Fruit fly (Drosophila melanogaster) whole organism, adult: ENCODE data around the gene klu.

Experiments used
- CG11617 ChIP-seq: fragments of 200-800 bp; sonication (Bioruptor generic); optimal IDR thresholded peaks from 2 replicates; lab custom pipeline; 2017; ENCODE audit warnings: mild to moderate bottlenecking, missing biosample characterization, missing genetic modification reagents, missing genetic modification characterization
- CG12768 ChIP-seq: fragments of 200-800 bp; sonication (Bioruptor generic); optimal IDR thresholded peaks from 2 replicates; lab custom pipeline; 2017; ENCODE audit warnings: missing biosample characterization, missing genetic modification characterization, mild to moderate bottlenecking, moderate library complexity, missing genetic modification reagents
- CG14711 ChIP-seq: fragments of 200-800 bp; sonication (Bioruptor generic); optimal IDR thresholded peaks from 2 replicates; lab custom pipeline; 2018; ENCODE audit warnings: missing biosample characterization, mild to moderate bottlenecking, missing genetic modification characterization, moderate library complexity
- CG1620 ChIP-seq: fragments of 200-800 bp; sonication (Bioruptor generic); optimal IDR thresholded peaks from 2 replicates; lab custom pipeline; 2016; ENCODE audit warnings: missing biosample characterization, missing genetic modification characterization
- CG33017 ChIP-seq: fragments of 200-800 bp; sonication (Bioruptor generic); optimal IDR thresholded peaks from 2 replicates; lab custom pipeline; 2018; ENCODE audit warnings: missing biosample characterization, mild to moderate bottlenecking, missing genetic modification characterization, moderate library complexity
- CG5204 ChIP-seq: fragments of 200-800 bp; sonication (Bioruptor generic); optimal IDR thresholded peaks from 2 replicates; lab custom pipeline; 2016; ENCODE audit warnings: missing biosample characterization, missing genetic modification characterization
- CG7045 ChIP-seq: fragments of 200-800 bp; sonication (Bioruptor generic); optimal IDR thresholded peaks from 2 replicates; lab custom pipeline; 2017; ENCODE audit warnings: missing biosample characterization, mild to moderate bottlenecking, missing genetic modification characterization
- CG7101 ChIP-seq: fragments of 200-800 bp; sonication (Bioruptor generic); optimal IDR thresholded peaks from 2 replicates; lab custom pipeline; 2018; ENCODE audit warnings: missing biosample characterization, mild to moderate bottlenecking, missing genetic modification characterization, moderate library complexity
- Clk ChIP-seq: fragments of 200-800 bp; sonication (Bioruptor generic); optimal IDR thresholded peaks from 2 replicates; lab custom pipeline; 2017; ENCODE audit warnings: missing biosample characterization, missing genetic modification characterization
- Crg-1 ChIP-seq: fragments of 200-800 bp; sonication (Bioruptor generic); optimal IDR thresholded peaks from 2 replicates; lab custom pipeline; 2016; ENCODE audit warnings: missing biosample characterization, missing genetic modification characterization
- Hr96 ChIP-seq: fragments of 200-800 bp; sonication (Bioruptor generic); optimal IDR thresholded peaks from 2 replicates; lab custom pipeline; 2016; ENCODE audit warnings: missing biosample characterization, missing genetic modification characterization
- Mnt ChIP-seq: fragments of 200-800 bp; sonication (Bioruptor generic); optimal IDR thresholded peaks from 2 replicates; lab custom pipeline; 2016; ENCODE audit warnings: missing biosample characterization, mild to moderate bottlenecking, missing genetic modification characterization
- bab1 ChIP-seq: fragments of 200-800 bp; sonication (Bioruptor generic); optimal IDR thresholded peaks from 3 replicates; lab custom pipeline; 2019; ENCODE audit warnings: missing biosample characterization, mild to moderate bottlenecking, missing genetic modification characterization, moderate library complexity
- cic ChIP-seq: fragments of 200-800 bp; sonication (Bioruptor generic); optimal IDR thresholded peaks from 2 replicates; lab custom pipeline; 2017; ENCODE audit warnings: missing biosample characterization, mild to moderate bottlenecking, missing genetic modification characterization, moderate library complexity
- cnc ChIP-seq, 2 experiments: fragments of >200 bp; optimal IDR thresholded peaks; 2 replicates each; lab custom pipeline; 2017
- kay ChIP-seq: fragments of 200-800 bp; sonication (Bioruptor generic); peaks from one replicate; lab custom pipeline; 2016; ENCODE audit warnings: missing biosample characterization, missing genetic modification characterization, borderline replicate concordance
- ovo ChIP-seq: fragments of 200-800 bp; sonication (Bioruptor generic); optimal IDR thresholded peaks from 2 replicates; lab custom pipeline; 2016; ENCODE audit warnings: missing biosample characterization, missing genetic modification characterization
- pad ChIP-seq: fragments of 200-800 bp; sonication (Bioruptor generic); optimal IDR thresholded peaks from 3 replicates; lab custom pipeline; 2017; ENCODE audit warnings: missing biosample characterization, missing genetic modification characterization, mild to moderate bottlenecking, moderate library complexity, missing genetic modification reagents
- tj ChIP-seq: fragments of 200-800 bp; sonication (Bioruptor generic); optimal IDR thresholded peaks from 3 replicates; lab custom pipeline; 2017; ENCODE audit warnings: missing biosample characterization, mild to moderate bottlenecking, missing genetic modification characterization, moderate library complexity
- toe ChIP-seq: fragments of 200-800 bp; sonication (Bioruptor generic); optimal IDR thresholded peaks from 2 replicates; lab custom pipeline; 2016; ENCODE audit warnings: missing biosample characterization, missing genetic modification characterization

Gene klu

DNA sequence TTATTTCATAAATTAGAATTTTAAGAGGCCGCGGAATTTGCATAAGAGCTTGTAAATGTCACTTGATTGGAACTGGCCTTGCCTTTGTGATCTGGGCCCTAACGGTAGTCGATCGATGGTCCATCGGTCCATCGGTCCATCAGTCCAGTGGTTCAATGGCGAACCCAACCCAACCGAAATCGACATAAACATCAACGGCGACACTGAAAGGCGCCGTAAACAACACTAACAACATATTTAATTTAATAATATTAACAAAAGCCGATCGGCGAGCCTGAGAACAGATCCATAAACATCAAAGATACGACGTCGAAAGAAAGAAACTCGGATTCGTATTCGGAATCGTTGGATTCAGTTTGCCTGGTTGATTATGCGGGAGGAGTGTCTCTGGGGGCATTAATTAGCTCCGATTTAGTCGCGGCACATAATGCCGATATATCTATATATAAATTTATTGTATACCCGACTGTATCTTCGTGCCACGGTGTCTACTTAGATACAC is 55.3 kb downstream of the klu start:
- TF ChIP-seq CG11617 (GFP tag; lab: Kevin White, UChicago): no peak
- no peak for TF ChIP-seq ovo
- no peak for TF ChIP-seq Clk
- TF ChIP-seq Crg-1: no peak
- TF ChIP-seq CG7045: no peak

DNA sequence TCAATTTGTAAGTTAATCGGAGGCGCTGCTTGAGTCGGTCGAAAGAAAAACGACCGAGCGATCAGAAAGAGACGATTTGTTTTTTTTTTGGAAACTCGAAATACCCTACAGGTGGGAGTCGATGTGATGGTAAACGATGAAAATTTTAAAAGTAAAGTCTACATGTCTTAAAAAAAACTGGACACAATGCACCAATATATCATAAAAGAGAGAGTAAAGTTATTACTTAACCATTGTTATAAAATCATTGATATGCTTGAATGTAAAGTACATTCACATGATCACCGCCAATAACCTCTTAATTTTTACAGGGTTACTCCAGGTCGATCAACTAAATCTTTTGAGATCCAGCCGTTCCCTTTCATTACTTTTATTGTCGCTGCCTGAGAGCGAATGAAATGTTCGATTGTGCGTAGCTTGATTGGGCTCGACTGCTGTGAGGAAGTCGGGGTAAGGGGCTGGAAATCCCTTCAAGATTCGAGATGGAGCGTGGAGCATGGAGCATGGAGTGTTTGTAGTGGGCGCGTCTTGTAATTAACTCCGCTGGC is 56.8 kb downstream of the klu start:
- TF ChIP-seq Hr96 (GFP tag; lab: Kevin White, UChicago) (no peak), bab1 (no peak), CG5204 (GFP tag; lab: Kevin White, UChicago) (no peak), tj (GFP tag; lab: Kevin White, UChicago) (no peak), pad (GFP tag; lab: Kevin White, UChicago) (no peak), Mnt (GFP tag; lab: Kevin White, UChicago) (no peak), CG14711 (tag; lab: Kevin White, UChicago) (no peak)

DNA sequence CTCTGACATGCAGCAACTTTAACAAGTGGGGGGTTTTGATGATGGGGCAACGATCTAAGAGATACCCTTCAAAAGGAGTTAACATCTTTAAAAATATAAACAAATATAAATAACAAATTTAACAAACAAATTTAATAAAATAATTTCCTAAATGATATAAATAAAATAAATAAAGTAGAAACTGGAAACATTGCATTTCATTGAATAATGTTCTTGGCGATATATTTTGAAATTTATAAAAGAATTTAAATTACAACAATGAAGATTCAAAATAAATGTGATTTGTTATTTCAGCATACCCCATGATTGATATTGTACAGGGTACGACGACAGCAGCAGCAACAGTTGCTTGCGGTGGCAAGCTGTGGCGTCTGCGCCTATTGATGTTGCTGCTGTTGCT is 57.9 kb downstream of the klu start:
- TF ChIP-seq CG7101 (tag; lab: Kevin White, UChicago) (no peak), toe (GFP tag; lab: Kevin White, UChicago) (no peak), Crg-1 (no peak), bab1 (no peak), Clk (no peak), cnc (optimal IDR thresholded peaks at IDR 0.05; lab: Kevin White, UChicago) (no peak), ovo (no peak), CG11617 (GFP tag; lab: Kevin White, UChicago) (no peak)

DNA sequence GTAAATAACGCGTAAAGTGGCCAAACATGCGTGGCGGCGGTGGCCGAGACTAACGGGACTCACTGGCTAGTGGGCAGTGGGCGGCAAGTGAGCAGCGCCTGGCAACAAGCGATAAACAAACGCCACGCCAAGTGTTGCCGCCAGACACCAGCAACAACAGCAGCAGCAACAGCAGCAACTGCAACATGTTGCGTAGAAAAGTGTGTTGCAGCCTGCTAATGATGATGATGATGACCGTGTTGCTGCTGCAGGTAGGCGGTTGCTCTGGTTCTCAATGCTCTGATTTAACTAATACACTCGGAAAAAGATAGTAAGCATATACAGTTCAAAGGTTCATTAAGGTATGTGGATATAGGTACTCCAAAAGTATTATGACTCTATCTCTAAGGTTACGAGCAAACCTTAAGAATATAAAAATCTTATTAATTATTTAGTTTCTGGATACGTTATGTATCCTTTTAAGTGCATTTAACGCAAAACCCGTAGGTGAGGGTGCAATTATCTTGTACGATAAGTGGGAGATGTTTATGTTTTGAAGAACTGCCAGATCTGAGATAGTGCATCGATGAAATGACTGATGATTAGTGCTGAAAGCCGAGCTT is 59.2 kb downstream of the klu start:
- TF ChIP-seq CG7045 (no peak), cnc (optimal IDR thresholded peaks at IDR 0.05; lab: Kevin White, UChicago) (no peak), cic (no peak), CG7101 (tag; lab: Kevin White, UChicago) (no peak), Crg-1 (no peak)

DNA sequence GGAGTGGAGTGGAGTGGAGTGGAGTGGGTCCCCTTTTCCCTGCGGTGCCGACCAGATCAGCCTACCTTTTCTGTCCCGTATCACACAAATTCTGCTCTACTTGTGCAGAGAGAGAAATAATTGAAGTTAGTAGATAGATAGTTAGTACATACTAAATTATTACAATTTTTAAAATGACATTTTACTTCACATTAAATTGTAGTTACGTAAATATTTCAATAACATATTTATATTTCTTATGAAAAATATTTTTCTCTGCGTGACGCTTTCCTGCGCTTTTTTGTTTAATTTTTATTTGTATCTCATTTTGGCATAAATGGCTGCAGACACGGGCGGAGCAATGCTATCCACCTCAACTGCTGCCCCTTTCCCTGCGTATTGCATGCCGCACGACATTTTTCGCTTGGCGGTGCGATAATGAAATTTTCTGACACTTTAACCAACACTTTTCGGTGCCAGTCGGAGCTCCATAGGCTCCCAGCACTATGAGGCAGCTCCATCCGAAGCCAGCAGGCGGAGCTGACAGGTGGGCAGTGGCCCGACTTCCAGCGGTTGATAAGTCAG is 62.2 kb downstream of the klu start:
- no peak for TF ChIP-seq pad (GFP tag; lab: Kevin White, UChicago)
- no peak for TF ChIP-seq toe (GFP tag; lab: Kevin White, UChicago)
- TF ChIP-seq Hr96 (GFP tag; lab: Kevin White, UChicago): no peak
- no peak for TF ChIP-seq CG12768 (GFP tag; lab: Kevin White, UChicago)
- TF ChIP-seq CG7045: no peak
- TF ChIP-seq CG7101 (tag; lab: Kevin White, UChicago): no peak
- no peak for TF ChIP-seq CG11617 (GFP tag; lab: Kevin White, UChicago)
- no peak for TF ChIP-seq Mnt (GFP tag; lab: Kevin White, UChicago)
- no peak for TF ChIP-seq ovo
- TF ChIP-seq CG5204 (GFP tag; lab: Kevin White, UChicago): no peak
- no peak for TF ChIP-seq bab1
- TF ChIP-seq kay (GFP tag; lab: Kevin White, UChicago): no peak
- TF ChIP-seq cic: no peak
- no peak for TF ChIP-seq CG14711 (tag; lab: Kevin White, UChicago)
- no peak for TF ChIP-seq Crg-1
- TF ChIP-seq cnc (optimal IDR thresholded peaks at IDR 0.05; lab: Kevin White, UChicago): no peak
- no peak for TF ChIP-seq tj (GFP tag; lab: Kevin White, UChicago)
- TF ChIP-seq CG1620 (GFP tag; lab: Kevin White, UChicago): no peak
- TF ChIP-seq CG33017 (tag; lab: Kevin White, UChicago): no peak

DNA sequence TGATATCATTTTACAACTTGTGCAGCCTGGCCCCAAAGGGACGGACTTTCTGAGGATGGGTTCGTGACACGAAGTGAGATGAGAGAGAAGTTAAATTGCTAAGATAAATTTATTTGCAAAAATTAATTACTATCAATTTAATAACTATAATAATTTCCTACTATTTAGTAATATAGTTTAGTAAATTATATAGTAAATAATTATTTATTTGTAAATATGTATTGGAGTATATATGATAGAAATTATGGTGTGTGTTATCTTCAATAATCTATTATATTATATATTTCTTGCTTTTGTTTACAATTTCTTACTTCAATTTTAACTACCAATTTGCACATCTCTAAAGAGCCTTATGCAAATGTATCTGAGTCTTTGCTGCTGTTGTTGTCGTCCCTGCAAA is 66.4 kb downstream of the klu start:
- TF ChIP-seq Crg-1 (no peak), cnc (optimal IDR thresholded peaks at IDR 0.05; lab: Kevin White, UChicago) (no peak), Clk (no peak), Mnt (GFP tag; lab: Kevin White, UChicago) (no peak), bab1 (no peak), CG33017 (tag; lab: Kevin White, UChicago) (no peak), CG7101 (tag; lab: Kevin White, UChicago) (no peak), cic (no peak), tj (GFP tag; lab: Kevin White, UChicago) (no peak), CG14711 (tag; lab: Kevin White, UChicago) (no peak), CG5204 (GFP tag; lab: Kevin White, UChicago) (no peak), CG7045 (no peak), kay (GFP tag; lab: Kevin White, UChicago) (no peak), CG11617 (GFP tag; lab: Kevin White, UChicago) (no peak), CG1620 (GFP tag; lab: Kevin White, UChicago) (no peak), CG12768 (GFP tag; lab: Kevin White, UChicago) (no peak), ovo (no peak), pad (GFP tag; lab: Kevin White, UChicago) (no peak), Hr96 (GFP tag; lab: Kevin White, UChicago) (no peak)

DNA sequence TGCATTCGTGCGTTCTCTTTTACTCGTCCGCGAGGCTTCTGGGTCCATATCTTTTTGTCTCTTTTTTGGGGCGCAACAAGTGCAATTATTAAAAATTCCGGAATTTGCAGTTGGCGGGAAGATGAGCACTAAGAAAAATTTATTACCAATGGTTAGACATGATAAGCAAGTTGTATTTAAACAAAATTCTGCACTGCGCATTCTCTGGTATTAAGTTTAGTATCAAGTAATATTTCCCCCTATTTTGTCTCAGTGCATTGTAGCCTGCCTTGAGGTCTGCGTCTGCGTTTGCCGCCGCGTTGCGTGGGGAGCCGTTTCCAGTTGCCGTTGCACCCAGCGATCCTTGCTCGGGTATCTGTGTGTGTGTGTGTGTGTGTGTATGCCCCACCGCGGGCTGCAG is 68.7 kb downstream of the klu start:
- no peak for TF ChIP-seq cic
- TF ChIP-seq Hr96 (GFP tag; lab: Kevin White, UChicago): no peak
- TF ChIP-seq toe (GFP tag; lab: Kevin White, UChicago): no peak
- no peak for TF ChIP-seq Mnt (GFP tag; lab: Kevin White, UChicago)
- TF ChIP-seq CG7045: no peak
- TF ChIP-seq CG14711 (tag; lab: Kevin White, UChicago): no peak
- no peak for TF ChIP-seq kay (GFP tag; lab: Kevin White, UChicago)
- no peak for TF ChIP-seq Crg-1
- TF ChIP-seq ovo: no peak
- TF ChIP-seq CG1620 (GFP tag; lab: Kevin White, UChicago): no peak
- no peak for TF ChIP-seq CG11617 (GFP tag; lab: Kevin White, UChicago)
- no peak for TF ChIP-seq CG5204 (GFP tag; lab: Kevin White, UChicago)
- no peak for TF ChIP-seq CG7101 (tag; lab: Kevin White, UChicago)
- TF ChIP-seq cnc (optimal IDR thresholded peaks at IDR 0.05; lab: Kevin White, UChicago): no peak
- no peak for TF ChIP-seq Clk
- no peak for TF ChIP-seq CG33017 (tag; lab: Kevin White, UChicago)
- TF ChIP-seq pad (GFP tag; lab: Kevin White, UChicago): no peak
